Worm (Caenorhabditis elegans) whole organism, L1 larva: Measurements from ENCODE around the gene C08E8.2.
A peak's percentile ranks its signal among the peaks of the same experiment; 100 is the strongest.
"Not testable (repeated sequence)": the region's sequence is repeated elsewhere in the genome, so short reads cannot be mapped to it uniquely, and the experiment has no call there.

Source experiments
- C04F5.9 ChIP-seq: sonication (generic microtip); optimal IDR thresholded peaks from 2 replicates; lab custom pipeline; 2016; ENCODE audit warnings: missing genetic modification characterization, missing compliant biosample characterization
- C16A3.4 ChIP-seq: fragments of 150-350 bp; optimal IDR thresholded peaks from 2 replicates; lab custom pipeline; 2014; ENCODE audit warnings: missing biosample characterization, missing genetic modification characterization
- aha-1 ChIP-seq: fragments of 150-350 bp; optimal IDR thresholded peaks from 2 replicates; lab custom pipeline; 2014; ENCODE audit warnings: missing biosample characterization, missing genetic modification characterization
- alr-1 ChIP-seq: fragments of 200-800 bp; sonication (Bioruptor generic); optimal IDR thresholded peaks from 2 replicates; lab custom pipeline; 2018; ENCODE audit warnings: borderline replicate concordance, mild to moderate bottlenecking, missing genetic modification characterization, missing compliant biosample characterization
- aly-2 ChIP-seq: fragments of 150-350 bp; optimal IDR thresholded peaks from 2 replicates; lab custom pipeline; 2014; ENCODE audit warnings: missing biosample characterization, missing genetic modification characterization
- ceh-88 ChIP-seq: fragments of 200-800 bp; sonication (Bioruptor generic); IDR thresholded peaks from 2 replicates; pipeline ENCODE4 v1.3.6; 2022; ENCODE audit warnings: missing genetic modification characterization, missing compliant biosample characterization
- ceh-90 ChIP-seq: sonication (generic microtip); optimal IDR thresholded peaks from 2 replicates; lab custom pipeline; 2016; ENCODE audit warnings: missing genetic modification characterization, missing compliant biosample characterization
- dsc-1 ChIP-seq: sonication (generic microtip); optimal IDR thresholded peaks from 2 replicates; lab custom pipeline; 2016; ENCODE audit warnings: mild to moderate bottlenecking, missing genetic modification characterization, missing compliant biosample characterization
- efl-1 ChIP-seq, 4 experiments: fragments of 150-350 bp; optimal IDR thresholded peaks in 3 of 4; peaks in 1 of 4; 1 replicate in 1 of 4; 2 replicates in 3 of 4; lab custom pipeline; 2014; ENCODE audit warnings: missing biosample characterization in 2 of 4, missing genetic modification characterization in 2 of 4, missing genetic modification reagents in 2 of 4
- egl-13 ChIP-seq: sonication (generic microtip); optimal IDR thresholded peaks from 2 replicates; lab custom pipeline; 2016; ENCODE audit warnings: missing genotype, missing genetic modification reagents, missing genetic modification characterization, missing compliant biosample characterization
- elt-2 ChIP-seq: sonication (generic microtip); optimal IDR thresholded peaks from 2 replicates; lab custom pipeline; 2016; ENCODE audit warnings: missing genetic modification characterization, mild to moderate bottlenecking, inconsistent platforms, missing compliant biosample characterization, missing genetic modification reagents
- fkh-8 ChIP-seq: sonication (generic microtip); optimal IDR thresholded peaks from 2 replicates; lab custom pipeline; 2016; ENCODE audit warnings: mild to moderate bottlenecking, missing genetic modification characterization, missing compliant biosample characterization
- hlh-17 ChIP-seq: fragments of 200-800 bp; sonication (Bioruptor generic); optimal IDR thresholded peaks from 2 replicates; lab custom pipeline; 2018; ENCODE audit warnings: missing genetic modification characterization, mild to moderate bottlenecking, missing compliant biosample characterization, moderate library complexity, borderline replicate concordance
- isw-1 ChIP-seq: fragments of 200-800 bp; sonication (Bioruptor generic); IDR thresholded peaks from 2 replicates; pipeline ENCODE4 v1.3.6; 2022; ENCODE audit warnings: missing genetic modification characterization, missing compliant biosample characterization
- jun-1 ChIP-seq: fragments of 150-350 bp; optimal IDR thresholded peaks from 2 replicates; lab custom pipeline; 2014; ENCODE audit warnings: missing biosample characterization, missing genetic modification reagents, missing genetic modification characterization
- lin-13 ChIP-seq: fragments of 150-350 bp; optimal IDR thresholded peaks from 2 replicates; lab custom pipeline; 2014; ENCODE audit warnings: missing biosample characterization, missing genetic modification reagents, missing genetic modification characterization
- lin-14 ChIP-seq: fragments of 200-800 bp; sonication (Bioruptor generic); optimal IDR thresholded peaks from 2 replicates; lab custom pipeline; 2018; ENCODE audit warnings: mild to moderate bottlenecking, missing genetic modification characterization, moderate library complexity, missing compliant biosample characterization
- lin-15B ChIP-seq: fragments of 150-350 bp; sonication (generic microtip); optimal IDR thresholded peaks from 3 replicates; lab custom pipeline; 2014; ENCODE audit warnings: missing biosample characterization, missing genetic modification characterization
- lin-39 ChIP-seq: fragments of 150-350 bp; optimal IDR thresholded peaks from 2 replicates; lab custom pipeline; 2014; ENCODE audit warnings: missing biosample characterization, missing genetic modification reagents, missing genetic modification characterization
- nhr-12 ChIP-seq: sonication (generic microtip); optimal IDR thresholded peaks from 2 replicates; lab custom pipeline; 2017; ENCODE audit warnings: missing biosample characterization, missing genetic modification characterization
- nhr-76 ChIP-seq: sonication (generic microtip); optimal IDR thresholded peaks from 2 replicates; lab custom pipeline; 2017; ENCODE audit warnings: missing biosample characterization, missing genetic modification characterization
- nhr-90 ChIP-seq: sonication (generic microtip); optimal IDR thresholded peaks from 2 replicates; lab custom pipeline; 2016; ENCODE audit warnings: mild to moderate bottlenecking, missing genetic modification characterization, missing compliant biosample characterization; ENCODE audit not compliant: poor library complexity
- pax-3 ChIP-seq: fragments of 200-800 bp; sonication (Bioruptor generic); optimal IDR thresholded peaks from 2 replicates; lab custom pipeline; 2018; ENCODE audit warnings: mild to moderate bottlenecking, missing genetic modification characterization, moderate library complexity, missing compliant biosample characterization
- pqm-1 ChIP-seq: sonication (generic microtip); optimal IDR thresholded peaks from 3 replicates; lab custom pipeline; 2017; ENCODE audit warnings: missing biosample characterization, missing genetic modification characterization
- snpc-4 ChIP-seq: fragments of 150-350 bp; optimal IDR thresholded peaks from 2 replicates; lab custom pipeline; 2014; ENCODE audit warnings: missing biosample characterization, missing genetic modification characterization
- sup-37 ChIP-seq: fragments of 200-800 bp; sonication (Bioruptor generic); optimal IDR thresholded peaks from 2 replicates; lab custom pipeline; 2018; ENCODE audit warnings: mild to moderate bottlenecking, missing genetic modification characterization, missing compliant biosample characterization
- unc-130 ChIP-seq: fragments of 150-350 bp; optimal IDR thresholded peaks from 2 replicates; lab custom pipeline; 2017; ENCODE audit warnings: missing biosample characterization, missing genetic modification characterization, inconsistent platforms
- unc-30 ChIP-seq: sonication (generic microtip); optimal IDR thresholded peaks from 2 replicates; lab custom pipeline; 2017; ENCODE audit warnings: missing biosample characterization, missing genetic modification characterization
- unc-62 ChIP-seq: fragments of 150-350 bp; optimal IDR thresholded peaks from 2 replicates; lab custom pipeline; 2014; ENCODE audit warnings: missing biosample characterization, missing genetic modification reagents, missing genetic modification characterization
- vab-15 ChIP-seq: sonication (generic microtip); optimal IDR thresholded peaks from 2 replicates; lab custom pipeline; 2017; ENCODE audit warnings: missing genotype, mild to moderate bottlenecking, missing genetic modification characterization, missing compliant biosample characterization
- zag-1 ChIP-seq: fragments of 150-350 bp; optimal IDR thresholded peaks from 2 replicates; lab custom pipeline; 2014; ENCODE audit warnings: missing biosample characterization, missing genetic modification characterization
- zip-4 ChIP-seq: fragments of 200-800 bp; sonication (Bioruptor generic); optimal IDR thresholded peaks from 2 replicates; lab custom pipeline; 2018; ENCODE audit warnings: mild to moderate bottlenecking, missing genetic modification characterization, moderate library complexity, missing compliant biosample characterization
- ztf-11 ChIP-seq, 2 experiments: sonication (generic microtip); optimal IDR thresholded peaks; 2 replicates each; lab custom pipeline; 2016 to 2017; ENCODE audit warnings: missing genetic modification characterization in 2 of 2, missing biosample characterization in 1 of 2, missing compliant biosample characterization in 1 of 2

C08E8.2 gene

ce11 chrV:18355742-18356141, at the start of gene C08E8.2:
C08E8.2 (minus strand) TSS chrV:18355842.
- no peak for TF ChIP-seq nhr-12 (tag; lab: Kevin White, UChicago)
- TF ChIP-seq elt-2: no peak
- TF ChIP-seq hlh-17 (GFP tag; lab: Kevin White, UChicago): no peak
- no peak for TF ChIP-seq C16A3.4 (tag; lab: Kevin White, UChicago)
- no peak for TF ChIP-seq aha-1
- no peak for TF ChIP-seq lin-39 (tag; lab: Kevin White, UChicago)
- no peak for TF ChIP-seq zip-4 (GFP tag; lab: Kevin White, UChicago)
- no peak for TF ChIP-seq alr-1 (tag; lab: Kevin White, UChicago)
- no peak for TF ChIP-seq dsc-1 (tag; lab: Kevin White, UChicago)
- TF ChIP-seq lin-13 (GFP tag; lab: Kevin White, UChicago): no peak
- no peak for TF ChIP-seq jun-1 (tag; lab: Kevin White, UChicago)

DNA sequence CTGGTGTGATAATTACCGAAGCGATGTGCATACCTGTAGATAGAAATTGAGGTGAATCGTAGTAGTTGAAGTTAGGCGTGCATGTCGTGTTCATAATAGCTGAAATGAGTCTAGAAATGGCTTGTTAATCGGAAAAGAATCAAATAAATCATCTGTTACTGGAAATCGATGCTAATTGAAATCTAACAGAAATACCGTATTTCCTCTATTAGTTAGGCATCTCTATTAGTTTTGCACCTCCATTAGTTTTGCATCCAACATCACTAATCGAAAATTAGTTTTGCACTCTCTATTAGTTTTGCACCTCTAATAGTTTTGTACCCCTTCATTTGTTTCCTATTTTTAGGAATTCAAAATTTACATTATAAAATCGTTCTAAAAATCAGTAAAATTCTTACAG, 49.1 kb upstream of the C08E8.2 start, which contains the start of gene srh-209:
Gene srh-209 (minus strand): TSS at position 101 of the 400 bp plus-strand sequence.
- not testable (repeated sequence) for TF ChIP-seq C04F5.9 (tag; lab: Kevin White, UChicago); lin-13 (GFP tag; lab: Kevin White, UChicago); snpc-4 (tag; lab: Kevin White, UChicago)

DNA sequence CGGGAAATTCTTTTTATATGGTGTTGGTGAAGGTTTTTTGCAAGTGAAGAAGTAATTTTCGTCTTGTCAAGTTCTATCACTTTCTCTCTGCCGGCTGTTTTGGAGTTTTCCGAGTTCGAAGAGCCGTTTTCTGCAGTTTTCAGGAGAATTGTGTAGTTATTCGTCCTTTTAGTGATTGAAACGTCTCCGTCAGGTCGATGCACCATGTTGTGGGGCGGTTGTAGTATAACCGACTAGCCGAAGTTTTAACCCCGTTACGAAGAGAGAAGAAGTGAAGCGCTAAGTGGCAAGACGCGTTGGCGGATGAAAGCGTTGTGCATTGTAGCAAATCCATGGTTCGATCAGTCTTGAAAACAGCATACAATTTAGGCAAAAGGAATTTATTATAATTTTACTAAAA, 47.1 kb upstream of the C08E8.2 start:
- TF ChIP-seq aly-2 (tag; lab: Kevin White, UChicago): no peak
- no peak for TF ChIP-seq efl-1 (optimal IDR thresholded peaks at IDR 0.05; lab: Kevin White, UChicago)
- TF ChIP-seq efl-1 (GFP tag; optimal IDR thresholded peaks at IDR 0.05 in 1 of 2; lab: Kevin White, UChicago): peak in 1 of 2 experiments; percentile 90

- TF ChIP-seq lin-39 (tag; lab: Kevin White, UChicago): no peak
- no peak for TF ChIP-seq efl-1 (optimal IDR thresholded peaks at IDR 0.05; lab: Kevin White, UChicago)
- TF ChIP-seq efl-1 (GFP tag; optimal IDR thresholded peaks at IDR 0.05 in 1 of 2; lab: Kevin White, UChicago): peak in 1 of 2 experiments; percentile 6
- no peak for TF ChIP-seq lin-14 (GFP tag; lab: Kevin White, UChicago)
- TF ChIP-seq pqm-1 (tag; lab: Kevin White, UChicago): no peak
These were observed 42.2 kb upstream of the C08E8.2 start, which contains the start of gene Y51A2B.16 for ce11 chrV:18397814-18398213. Y51A2B.16 (minus strand) TSS chrV:18397914.

DNA sequence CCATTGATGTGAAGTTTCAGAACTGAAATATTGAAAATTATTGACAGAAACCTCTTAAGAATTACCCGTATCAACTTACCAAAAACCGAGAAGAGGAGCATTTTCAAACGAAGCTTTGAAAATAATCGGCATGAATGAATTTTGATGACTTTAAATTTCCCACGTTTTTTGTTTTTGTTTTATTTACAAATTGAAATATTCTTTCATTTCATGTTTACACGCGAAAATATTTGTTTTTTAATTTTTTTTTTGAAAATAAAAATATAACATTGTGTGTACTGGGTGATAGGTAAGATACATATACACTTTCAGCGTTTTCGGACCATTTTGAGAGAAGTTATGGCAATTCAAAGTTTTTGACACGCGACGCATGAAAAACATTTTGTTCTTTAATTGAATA, 40.0 kb upstream of the C08E8.2 start, which contains the start of gene Y51A2B.9:
Gene Y51A2B.9 (minus strand): TSS at position 101 of the 400 bp plus-strand sequence.
- TF ChIP-seq zip-4 (GFP tag; lab: Kevin White, UChicago) (no peak), dsc-1 (tag; lab: Kevin White, UChicago) (no peak), sup-37 (GFP tag; lab: Kevin White, UChicago) (no peak), nhr-90 (no peak), unc-130 (no peak), nhr-12 (tag; lab: Kevin White, UChicago) (no peak), nhr-76 (tag; lab: Kevin White, UChicago) (no peak)
- TF ChIP-seq, all 84 proteins: peak for 0

ce11 chrV:18394203-18394602, 38.6 kb upstream of the C08E8.2 start, which contains the start of gene Y51A2B.6:
Y51A2B.6 (minus strand) TSS chrV:18394303.
- TF ChIP-seq ceh-88 (GFP tag; lab: Robert Waterston, UW) (no peak), ztf-11 (tag; optimal IDR thresholded peaks at IDR 0.05; lab: Kevin White, UChicago) (no peak), jun-1 (tag; lab: Kevin White, UChicago) (no peak), ceh-90 (tag; lab: Kevin White, UChicago) (no peak), egl-13 (tag; lab: Kevin White, UChicago) (no peak), isw-1 (GFP tag; lab: Robert Waterston, UW) (no peak), alr-1 (tag; lab: Kevin White, UChicago) (no peak), vab-15 (tag; lab: Kevin White, UChicago) (no peak), unc-30 (tag; lab: Kevin White, UChicago) (no peak), unc-130 (no peak), zag-1 (no peak), elt-2 (no peak), pax-3 (no peak), fkh-8 (tag; lab: Kevin White, UChicago) (no peak), lin-15B (no peak), unc-62 (GFP tag; lab: Kevin White, UChicago) (no peak), C04F5.9 (tag; lab: Kevin White, UChicago) (no peak), lin-13 (GFP tag; lab: Kevin White, UChicago) (no peak)
